2 fruit fly cellular contexts compared by ENCODE assay signal in the genomic region with DNA sequence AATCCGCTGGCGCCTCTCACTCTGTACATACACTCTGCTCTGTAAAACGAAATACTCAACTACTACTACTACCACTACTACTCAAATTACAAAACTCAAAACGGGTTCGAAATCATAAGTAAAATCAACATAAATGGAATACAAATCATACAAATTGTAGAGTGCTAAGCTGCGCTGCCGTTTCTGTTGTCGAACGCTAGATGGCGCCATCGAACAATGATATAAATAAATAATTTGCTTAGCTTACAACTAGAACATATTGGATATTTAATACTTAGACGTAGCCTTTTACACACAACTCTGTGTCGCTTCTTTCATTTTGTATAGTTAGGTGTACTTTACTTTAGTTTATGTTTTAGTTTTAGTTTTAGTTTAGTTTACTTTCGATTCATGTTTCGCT.
A peak's percentile ranks its signal among the peaks of the same experiment; 100 is the strongest.
TF ChIP-seq lines count a peak whose summit lies in the region.

No protein-coding gene starts in this region.

- peak; percentile 66 to 73 for TF ChIP-seq CTCF in S2 (optimal IDR thresholded peaks at IDR 0.05; lab: Kevin White, UChicago)
- TF ChIP-seq CTCF in whole organism, embryonic (GFP tag; optimal IDR thresholded peaks at IDR 0.05; lab: Kevin White, UChicago), result peak; percentile 89

TF ChIP-seq in whole organism, embryonic, 481 proteins besides CTCF, POLR2A, EP300 and RAD21:
- TF ChIP-seq h (optimal IDR thresholded peaks at IDR 0.05; lab: Kevin White, UChicago) (no peak), Med (GFP tag; lab: Kevin White, UChicago) (peak; percentile 12), yki (optimal IDR thresholded peaks at IDR 0.05; lab: Kevin White, UChicago) (no peak), CG18262 (tag; optimal IDR thresholded peaks at IDR 0.05; lab: Kevin White, UChicago) (no peak), z (GFP tag; IDR thresholded peaks at IDR 0.05; lab: Robert Waterston, UW) (peak; percentile 34; the same call in 1 of the 3 replicates), tll (GFP tag; optimal IDR thresholded peaks at IDR 0.05; lab: Kevin White, UChicago) (no peak), CG10979 (tag; optimal IDR thresholded peaks at IDR 0.05; lab: Kevin White, UChicago) (peak; percentile 40), CG30403 (GFP tag; optimal IDR thresholded peaks at IDR 0.05; lab: Kevin White, UChicago) (no peak), emc (GFP tag; optimal IDR thresholded peaks at IDR 0.05; lab: Kevin White, UChicago) (no peak), danr (GFP tag; IDR thresholded peaks at IDR 0.05; lab: Robert Waterston, UW) (no peak), maf-S (GFP tag; optimal IDR thresholded peaks at IDR 0.05; lab: Kevin White, UChicago) (no peak), gsb (GFP tag; IDR thresholded peaks at IDR 0.05; lab: Robert Waterston, UW) (no peak)
